Worm (Caenorhabditis elegans) whole organism, mixed stage, embryonic: Measurements from ENCODE around the gene Y57A10A.24.

Source experiments
- ceh-83 ChIP-seq: fragments of 200-800 bp; sonication (Bioruptor generic); optimal IDR thresholded peaks from 2 replicates; lab custom pipeline; 2018; ENCODE audit warnings: mild to moderate bottlenecking, missing genetic modification characterization, missing compliant biosample characterization
- ztf-11 ChIP-seq: fragments of 150-350 bp; optimal IDR thresholded peaks from 2 replicates; lab custom pipeline; 2014; ENCODE audit warnings: missing biosample characterization, missing genetic modification characterization

DNA sequence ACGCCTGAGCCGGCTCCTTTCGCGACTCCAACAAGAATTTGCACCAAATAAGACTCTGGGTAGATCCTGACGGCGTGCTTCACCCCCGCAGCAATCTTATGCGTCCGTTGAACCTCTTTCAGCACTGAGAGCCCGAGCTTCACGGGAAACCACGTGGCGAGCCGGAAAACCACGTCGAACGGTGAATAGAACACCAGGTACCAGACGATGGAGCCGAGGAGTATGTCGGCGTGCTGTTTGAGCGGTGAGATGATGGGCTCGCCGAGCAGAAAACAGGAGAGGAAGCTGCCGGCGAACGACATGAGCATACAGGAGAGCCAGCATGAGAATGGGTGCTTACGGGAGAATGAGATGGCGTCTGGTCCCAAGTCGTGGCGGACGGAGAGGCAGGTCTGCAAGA lies 35.9 kb downstream of the Y57A10A.24 start:
- TF ChIP-seq ceh-83, result no peak
- no peak for TF ChIP-seq ztf-11 (tag; lab: Kevin White, UChicago)
